Worm (Caenorhabditis elegans) whole organism, L4/young adult: ENCODE results near the gene ttyh-1.

Experiments
- W03F9.2 ChIP-seq: fragments of 150-350 bp; optimal IDR thresholded peaks from 2 replicates; lab custom pipeline; 2014; ENCODE audit warnings: missing biosample characterization, missing genetic modification characterization
- dao-5 ChIP-seq: sonication (generic microtip); optimal IDR thresholded peaks from 2 replicates; lab custom pipeline; 2016; ENCODE audit warnings: missing genotype, missing genetic modification characterization, moderate library complexity, missing compliant biosample characterization
- him-1 ChIP-seq: sonication (generic microtip); optimal IDR thresholded peaks from 2 replicates; lab custom pipeline; 2016; ENCODE audit warnings: missing genotype, missing genetic modification reagents, missing genetic modification characterization, missing compliant biosample characterization

The ttyh-1 gene

ce11 chrX:11368417-11368816 is at the start of gene ttyh-1:
Gene ttyh-1 (plus strand): TSS chrX:11368717.
- TF ChIP-seq dao-5 (tag; lab: Kevin White, UChicago): no peak
- TF ChIP-seq him-1 (tag; lab: Kevin White, UChicago): no peak
- TF ChIP-seq W03F9.2 (tag; lab: Kevin White, UChicago): no peak

DNA sequence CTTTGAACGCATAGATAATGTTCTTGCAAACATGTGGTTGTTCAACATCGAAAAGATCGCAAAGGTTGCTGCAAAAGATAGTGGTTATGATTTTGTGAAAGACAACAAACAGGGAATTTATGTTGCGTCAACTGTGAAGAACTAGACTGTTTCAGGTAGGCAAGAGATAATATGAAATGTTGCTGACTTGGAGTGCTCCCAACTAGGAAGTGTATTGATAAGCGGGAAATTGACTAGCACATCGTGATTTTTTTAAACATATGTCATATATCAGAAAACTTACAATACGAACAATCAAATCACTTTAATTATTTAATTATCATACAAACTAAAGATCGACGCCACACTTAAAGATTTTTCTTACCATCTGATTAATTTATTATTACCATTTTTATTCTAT is 45.3 kb upstream of the ttyh-1 start:
- no peak for TF ChIP-seq dao-5 (tag; lab: Kevin White, UChicago)
- TF ChIP-seq him-1 (tag; lab: Kevin White, UChicago): no peak
- TF ChIP-seq W03F9.2 (tag; lab: Kevin White, UChicago): no peak

ce11 chrX:11324240-11324639 is 44.3 kb upstream of the ttyh-1 start, which contains the start of gene asm-2:
Gene asm-2 (minus strand): TSS chrX:11324251.
- TF ChIP-seq dao-5 (tag; lab: Kevin White, UChicago) (no peak), W03F9.2 (tag; lab: Kevin White, UChicago) (no peak), him-1 (tag; lab: Kevin White, UChicago) (no peak)

- no peak for TF ChIP-seq W03F9.2 (tag; lab: Kevin White, UChicago)
These were observed 41.7 kb upstream of the ttyh-1 start, which contains the start of gene ZK455.5 for ce11 chrX:11326827-11327226. Gene ZK455.5 (minus strand): TSS chrX:11326927.

- no peak for TF ChIP-seq dao-5 (tag; lab: Kevin White, UChicago)
- no peak for TF ChIP-seq W03F9.2 (tag; lab: Kevin White, UChicago)
- TF ChIP-seq him-1 (tag; lab: Kevin White, UChicago): no peak
These were observed 39.8 kb upstream of the ttyh-1 start for ce11 chrX:11328710-11329109.

- TF ChIP-seq dao-5 (tag; lab: Kevin White, UChicago) (no peak), W03F9.2 (tag; lab: Kevin White, UChicago) (no peak), him-1 (tag; lab: Kevin White, UChicago) (no peak)
These were observed 39.1 kb upstream of the ttyh-1 start, which contains the start of gene npr-9 for ce11 chrX:11329424-11329823. Gene npr-9 (plus strand): TSS chrX:11329724.

ce11 chrX:11337095-11337494 is 31.4 kb upstream of the ttyh-1 start:
- TF ChIP-seq dao-5 (tag; lab: Kevin White, UChicago): no peak
- no peak for TF ChIP-seq W03F9.2 (tag; lab: Kevin White, UChicago)
- no peak for TF ChIP-seq him-1 (tag; lab: Kevin White, UChicago)

ce11 chrX:11337783-11338182 is 30.7 kb upstream of the ttyh-1 start, which contains the start of gene gcy-9:
Gene gcy-9 (minus strand): TSS chrX:11337883.
- no peak for TF ChIP-seq W03F9.2 (tag; lab: Kevin White, UChicago)
- no peak for TF ChIP-seq him-1 (tag; lab: Kevin White, UChicago)
- no peak for TF ChIP-seq dao-5 (tag; lab: Kevin White, UChicago)

DNA sequence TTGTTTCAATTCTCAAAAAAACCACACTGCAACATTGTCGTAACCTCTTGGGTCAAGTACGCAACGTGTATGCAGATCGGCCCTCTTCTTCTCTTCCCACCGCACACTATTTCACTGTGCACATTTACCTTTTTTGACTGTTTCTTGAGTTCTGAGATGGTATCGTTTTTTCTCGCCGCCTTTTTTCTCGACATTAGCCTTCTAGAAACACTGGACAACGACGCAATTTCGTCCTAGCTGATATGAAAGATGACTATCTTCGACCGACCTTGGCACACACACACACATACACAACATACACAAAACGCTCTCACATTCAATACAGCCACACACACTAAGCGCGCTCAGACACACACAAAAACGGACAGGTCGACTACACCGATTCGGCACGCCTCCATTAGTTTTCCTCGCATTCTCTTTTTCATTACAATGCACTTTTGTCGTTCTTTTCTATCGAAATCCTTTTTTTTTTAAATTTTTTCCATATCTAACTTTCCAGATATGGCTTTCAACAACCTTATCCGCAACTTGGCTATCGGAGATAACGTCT is 29.1 kb upstream of the ttyh-1 start, which contains the start of gene aco-1:
Gene aco-1 (plus strand): TSS at position 500 of the 550 bp plus-strand sequence.
- TF ChIP-seq dao-5 (tag; lab: Kevin White, UChicago) (no peak), W03F9.2 (tag; lab: Kevin White, UChicago) (peak; percentile 48), him-1 (tag; lab: Kevin White, UChicago) (no peak)

- TF ChIP-seq him-1 (tag; lab: Kevin White, UChicago) (no peak), dao-5 (tag; lab: Kevin White, UChicago) (no peak), W03F9.2 (tag; lab: Kevin White, UChicago) (no peak)
These were observed 28.0 kb upstream of the ttyh-1 start for ce11 chrX:11340478-11340877.

ce11 chrX:11344899-11345298 is 23.6 kb upstream of the ttyh-1 start:
- TF ChIP-seq him-1 (tag; lab: Kevin White, UChicago) (no peak), dao-5 (tag; lab: Kevin White, UChicago) (no peak), W03F9.2 (tag; lab: Kevin White, UChicago) (no peak)

- no peak for TF ChIP-seq dao-5 (tag; lab: Kevin White, UChicago)
- no peak for TF ChIP-seq W03F9.2 (tag; lab: Kevin White, UChicago)
- no peak for TF ChIP-seq him-1 (tag; lab: Kevin White, UChicago)
These were observed 23.0 kb upstream of the ttyh-1 start for ce11 chrX:11345471-11345870.

ce11 chrX:11346155-11346554 is 22.4 kb upstream of the ttyh-1 start, which contains the start of gene oct-2:
Gene oct-2 (plus strand): TSS chrX:11346455.
- TF ChIP-seq W03F9.2 (tag; lab: Kevin White, UChicago) (no peak), dao-5 (tag; lab: Kevin White, UChicago) (no peak), him-1 (tag; lab: Kevin White, UChicago) (no peak)

DNA sequence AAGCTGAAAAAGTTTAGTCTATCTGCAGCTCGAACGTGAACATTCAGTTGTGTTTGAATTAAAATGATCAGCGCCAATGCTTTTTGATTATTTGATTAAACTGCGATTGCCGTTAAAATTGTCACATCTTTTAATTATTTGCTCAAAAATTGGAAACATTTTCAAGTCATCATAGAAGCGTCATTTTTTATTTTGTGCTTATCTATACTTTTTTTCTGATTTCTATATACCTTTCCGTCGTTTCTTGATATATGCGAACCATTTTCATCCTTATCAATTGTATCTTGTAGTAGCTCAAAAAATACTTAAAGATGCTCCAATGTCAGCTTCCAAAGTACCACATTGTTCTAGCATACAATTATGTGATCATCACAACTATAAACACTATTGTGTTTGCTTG is 17.2 kb upstream of the ttyh-1 start:
- TF ChIP-seq him-1 (tag; lab: Kevin White, UChicago) (no peak), W03F9.2 (tag; lab: Kevin White, UChicago) (no peak), dao-5 (tag; lab: Kevin White, UChicago) (no peak)
